Worm (Caenorhabditis elegans): ENCODE data around the gene Y62F5A.9.

Y62F5A.9 gene

DNA sequence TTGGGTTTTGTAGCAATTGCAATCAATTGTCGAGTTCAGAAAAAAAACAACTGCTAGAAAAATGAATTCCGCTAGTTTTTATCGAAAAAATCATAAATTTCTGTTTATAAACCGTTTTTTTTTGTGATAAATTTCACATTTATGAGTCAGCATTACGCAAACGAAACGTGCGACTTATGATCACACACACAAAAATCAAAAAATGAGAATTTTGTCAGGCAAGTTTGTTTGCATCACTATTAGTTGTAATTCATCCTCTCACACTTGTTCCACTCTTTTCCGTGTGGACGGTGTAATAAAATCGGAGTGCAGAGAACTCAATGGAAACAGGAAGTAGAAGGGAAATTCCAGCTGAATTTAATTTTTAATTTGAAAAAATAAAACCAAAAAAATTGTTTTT is 38.8 kb upstream of the Y62F5A.9 start, which contains the start of gene pcs-1:
pcs-1 (minus strand) TSS at position 344 of the 400 bp plus-strand sequence.
- TF ChIP-seq unc-39 (tag; optimal IDR thresholded peaks at IDR 0.05) (no peak), dmd-9 (GFP tag; IDR thresholded peaks at IDR 0.05) (no peak), lin-1 (GFP tag; IDR thresholded peaks at IDR 0.05) (no peak), lir-3 (tag; optimal IDR thresholded peaks at IDR 0.05) (no peak), spr-3 (GFP tag; optimal IDR thresholded peaks at IDR 0.05) (no peak), madf-5 (GFP tag; IDR thresholded peaks at IDR 0.05) (no peak), ceh-82 (tag; optimal IDR thresholded peaks at IDR 0.05) (no peak), vab-7 (GFP tag; IDR thresholded peaks at IDR 0.05) (no peak), daf-12 (tag; optimal IDR thresholded peaks at IDR 0.05) (no peak), saeg-2 (GFP tag; IDR thresholded peaks at IDR 0.05) (no peak), duxl-1 (tag; optimal IDR thresholded peaks at IDR 0.05; ENCODE audit: poor library complexity) (no peak), Y75B8A.6 (GFP tag; IDR thresholded peaks at IDR 0.05) (no peak), T26A8.4 (GFP tag; IDR thresholded peaks at IDR 0.05) (no peak), nhr-6 (tag; optimal IDR thresholded peaks at IDR 0.05) (no peak), pha-4 (GFP tag; IDR thresholded peaks at IDR 0.05) (no peak), pha-4 (tag; optimal IDR thresholded peaks at IDR 0.05) (no peak), daf-16 (GFP tag; optimal IDR thresholded peaks at IDR 0.05) (no peak), daf-16 (tag; optimal IDR thresholded peaks at IDR 0.05) (peak; percentile 4), arid-1 (GFP tag; conservative IDR thresholded peaks at IDR 0.05) (no peak), pqm-1 (tag; optimal IDR thresholded peaks at IDR 0.05) (peak; percentile 50), hlh-11 (tag; optimal IDR thresholded peaks at IDR 0.05) (no peak), ztf-11 (tag; optimal IDR thresholded peaks at IDR 0.05) (no peak), tag-97 (GFP tag; IDR thresholded peaks at IDR 0.05) (no peak), nhr-42 (GFP tag; IDR thresholded peaks at IDR 0.05) (no peak), daf-8 (GFP tag; IDR thresholded peaks at IDR 0.05) (no peak), mxl-2 (GFP tag; conservative IDR thresholded peaks at IDR 0.05) (no peak), F26F4.8 (GFP tag; conservative IDR thresholded peaks at IDR 0.05) (no peak), lsy-2 (tag; optimal IDR thresholded peaks at IDR 0.05) (peak in 1 of 2 experiments; percentile 23), lin-29 (GFP tag; IDR thresholded peaks at IDR 0.05) (no peak), F49E8.2 (tag; optimal IDR thresholded peaks at IDR 0.05; ENCODE audit: borderline replicate concordance) (no peak), mxl-3 (GFP tag; optimal IDR thresholded peaks at IDR 0.05) (no peak), cey-2 (tag; optimal IDR thresholded peaks at IDR 0.05; ENCODE audit: borderline replicate concordance, insufficient read depth) (no peak), nhr-28 (tag; optimal IDR thresholded peaks at IDR 0.05) (peak; percentile 8)

DNA sequence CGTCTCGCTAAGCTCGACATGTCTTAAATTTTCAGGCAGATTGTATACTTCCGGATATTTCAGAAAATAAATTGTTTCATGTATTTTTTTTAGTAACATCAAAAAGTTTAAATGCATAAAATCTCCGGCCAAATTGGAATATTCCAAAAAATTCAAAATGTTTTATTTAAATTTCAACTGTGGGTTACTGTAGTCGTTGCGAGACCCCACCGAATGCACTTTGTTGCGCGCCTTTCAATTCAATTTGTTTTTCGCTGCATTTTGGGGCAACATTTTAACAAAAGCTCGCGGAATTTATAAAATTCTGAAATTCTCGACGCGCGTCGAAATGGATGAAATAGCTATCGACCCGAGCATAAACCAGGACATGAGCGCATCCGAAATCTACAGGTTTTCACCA is 34.3 kb upstream of the Y62F5A.9 start, which contains the start of gene F54D5.2:
F54D5.2 (plus strand) TSS at position 237 of the 400 bp plus-strand sequence.
- TF ChIP-seq nhr-11 (tag; optimal IDR thresholded peaks at IDR 0.05) (no peak), aha-1 (tag) (peak; percentile 72)

ce11 chrII:11571260-11571854 is 32.7 kb upstream of the Y62F5A.9 start, which contains the start of gene F54D5.3:
Gene F54D5.3 (plus strand): TSS chrII:11571805.
- TF ChIP-seq dve-1 (tag; optimal IDR thresholded peaks at IDR 0.05; ENCODE audit: insufficient read depth) (peak; percentile 31), Y75B8A.6 (GFP tag; IDR thresholded peaks at IDR 0.05) (no peak), ceh-28 (tag; optimal IDR thresholded peaks at IDR 0.05) (no peak), nhr-111 (GFP tag; optimal IDR thresholded peaks at IDR 0.05) (no peak), nhr-48 (tag; optimal IDR thresholded peaks at IDR 0.05) (no peak), T20F7.1 (GFP tag; optimal IDR thresholded peaks at IDR 0.05) (no peak), tag-97 (GFP tag; IDR thresholded peaks at IDR 0.05) (no peak), pqm-1 (tag; optimal IDR thresholded peaks at IDR 0.05) (peak; percentile 91), nhr-28 (tag; optimal IDR thresholded peaks at IDR 0.05) (peak; percentile 54), hlh-11 (tag; optimal IDR thresholded peaks at IDR 0.05) (peak; percentile 47), unc-62 (GFP tag; optimal IDR thresholded peaks at IDR 0.05 in 1 of 2) (peak in 1 of 2 experiments; percentile 66), unc-62 (tag; optimal IDR thresholded peaks at IDR 0.05) (no peak), dmd-6 (GFP tag; IDR thresholded peaks at IDR 0.05) (peak; percentile 28; the same call in 1 of the 2 replicates), F10B5.3 (tag; optimal IDR thresholded peaks at IDR 0.05) (no peak), daf-16 (GFP tag; optimal IDR thresholded peaks at IDR 0.05) (no peak), daf-16 (tag; optimal IDR thresholded peaks at IDR 0.05) (peak; percentile 33), mep-1 (tag; optimal IDR thresholded peaks at IDR 0.05) (no peak)

Measured in whole organism, L4 larva.